Fruit fly (Drosophila melanogaster) whole organism, wandering third instar larva: Measurements from ENCODE around the gene Herp.

Source experiments
- Abd-B ChIP-seq: fragments of >200 bp; optimal IDR thresholded peaks from 2 replicates; lab custom pipeline; 2017; ENCODE audit warnings: missing biosample characterization, missing genetic modification characterization
- CG32264 ChIP-seq: fragments of 200-800 bp; sonication (Bioruptor generic); optimal IDR thresholded peaks from 2 replicates; lab custom pipeline; 2016; ENCODE audit warnings: missing biosample characterization, missing genetic modification characterization
- CG9705 ChIP-seq: fragments of 200-800 bp; sonication (Bioruptor generic); optimal IDR thresholded peaks from 2 replicates; lab custom pipeline; 2018; ENCODE audit warnings: missing biosample characterization, mild to moderate bottlenecking, missing genetic modification characterization
- CrebA ChIP-seq: fragments of 200-800 bp; sonication (Bioruptor generic); optimal IDR thresholded peaks from 2 replicates; lab custom pipeline; 2016; ENCODE audit warnings: missing biosample characterization, mild to moderate bottlenecking, missing genetic modification characterization, borderline replicate concordance
- Dfd ChIP-seq: fragments of >200 bp; optimal IDR thresholded peaks from 2 replicates; lab custom pipeline; 2017; ENCODE audit warnings: missing biosample characterization, missing genetic modification characterization
- Dif ChIP-seq: fragments of 200-275, 200-300 bp; sonication (Bioruptor generic); optimal IDR thresholded peaks from 2 replicates; lab custom pipeline; 2018; ENCODE audit warnings: missing biosample characterization, missing genetic modification characterization; ENCODE audit not compliant: partially characterized antibody
- GATAd ChIP-seq: sonication (Bioruptor generic); optimal IDR thresholded peaks from 2 replicates; lab custom pipeline; 2016; ENCODE audit warnings: missing biosample characterization, missing genetic modification characterization
- HLH106 ChIP-seq: fragments of 200-800 bp; optimal IDR thresholded peaks from 3 replicates; lab custom pipeline; 2019; ENCODE audit warnings: missing biosample characterization, mild to moderate bottlenecking, missing genetic modification characterization, moderate library complexity
- Hnf4 ChIP-seq: fragments of 200-800 bp; sonication (Bioruptor generic); optimal IDR thresholded peaks from 2 replicates; lab custom pipeline; 2016; ENCODE audit warnings: missing biosample characterization, mild to moderate bottlenecking, missing genetic modification characterization
- Hr78 ChIP-seq: fragments of >200 bp; optimal IDR thresholded peaks from 2 replicates; lab custom pipeline; 2017; ENCODE audit warnings: missing biosample characterization, missing genetic modification characterization
- Hr83 ChIP-seq: fragments of 200-300 bp; sonication (Bioruptor generic); optimal IDR thresholded peaks from 2 replicates; lab custom pipeline; 2016; ENCODE audit warnings: missing biosample characterization, mild to moderate bottlenecking, missing genetic modification characterization, moderate library complexity; ENCODE audit not compliant: poor library complexity, severe bottlenecking
- Jra ChIP-seq: sonication (Bioruptor generic); optimal IDR thresholded peaks from 2 replicates; lab custom pipeline; 2016; ENCODE audit warnings: missing biosample characterization, missing genetic modification characterization
- Mio ChIP-seq: sonication (Bioruptor generic); optimal IDR thresholded peaks from 2 replicates; lab custom pipeline; 2016; ENCODE audit warnings: missing biosample characterization, missing genetic modification characterization
- Myc ChIP-seq: fragments of >200 bp; optimal IDR thresholded peaks from 2 replicates; lab custom pipeline; 2017
- N ChIP-seq: fragments of >200 bp; optimal IDR thresholded peaks from 2 replicates; lab custom pipeline; 2018; ENCODE audit warnings: missing biosample characterization, missing external identifiers, missing genetic modification characterization
- OdsH ChIP-seq: fragments of 200-800 bp; sonication (Bioruptor generic); optimal IDR thresholded peaks from 2 replicates; lab custom pipeline; 2016; ENCODE audit warnings: missing biosample characterization, mild to moderate bottlenecking, missing genetic modification characterization
- Rel ChIP-seq, 2 experiments: fragments of 200-800 bp; sonication (Bioruptor generic) in 1 of 2; optimal IDR thresholded peaks; 2 replicates in 1 of 2; 3 replicates in 1 of 2; lab custom pipeline; 2016 to 2019; ENCODE audit warnings: mild to moderate bottlenecking in 2 of 2, missing biosample characterization in 2 of 2, missing genetic modification characterization in 2 of 2, moderate library complexity in 1 of 2
- Sp1 ChIP-seq: fragments of 200-800 bp; sonication (Bioruptor generic); optimal IDR thresholded peaks from 3 replicates; lab custom pipeline; 2019; ENCODE audit warnings: missing biosample characterization, mild to moderate bottlenecking, missing genetic modification characterization, moderate library complexity
- Vsx2 ChIP-seq: fragments of 200-300, 225-300 bp; sonication (Bioruptor generic); optimal IDR thresholded peaks from 2 replicates; lab custom pipeline; 2018; ENCODE audit warnings: missing biosample characterization, missing genetic modification characterization; ENCODE audit not compliant: partially characterized antibody
- br ChIP-seq: fragments of 200-800 bp; sonication (Bioruptor generic); optimal IDR thresholded peaks from 2 replicates; lab custom pipeline; 2016; ENCODE audit warnings: missing biosample characterization, missing genetic modification characterization
- brk ChIP-seq: fragments of 200-800 bp; sonication (Bioruptor generic); optimal IDR thresholded peaks from 2 replicates; lab custom pipeline; 2016; ENCODE audit warnings: missing biosample characterization, mild to moderate bottlenecking, missing genetic modification characterization
- dl ChIP-seq, 2 experiments: fragments of 175-275, 200-275 bp in 1 of 2; fragments of 200-275 bp in 1 of 2; sonication (Bioruptor generic); optimal IDR thresholded peaks; lab custom pipeline; 2018; ENCODE audit warnings: mild to moderate bottlenecking in 2 of 2, missing biosample characterization in 2 of 2, missing genetic modification characterization in 2 of 2, moderate library complexity in 2 of 2; ENCODE audit not compliant: partially characterized antibody in 2 of 2, insufficient read depth in 1 of 2
- dmrt93B ChIP-seq: fragments of 200-800 bp; sonication (Bioruptor generic); optimal IDR thresholded peaks from 2 replicates; lab custom pipeline; 2018; ENCODE audit warnings: missing biosample characterization, mild to moderate bottlenecking, missing genetic modification characterization
- dsf ChIP-seq: sonication (Bioruptor generic); optimal IDR thresholded peaks from 2 replicates; lab custom pipeline; 2016; ENCODE audit warnings: missing biosample characterization, missing genetic modification characterization, borderline replicate concordance
- ey ChIP-seq: fragments of 200-800 bp; sonication (Bioruptor generic); optimal IDR thresholded peaks from 2 replicates; lab custom pipeline; 2016; ENCODE audit warnings: missing biosample characterization, missing genetic modification characterization
- foxo ChIP-seq, 2 experiments: fragments of 200-800 bp; sonication (Bioruptor generic); optimal IDR thresholded peaks; 2 replicates in 1 of 2; 3 replicates in 1 of 2; lab custom pipeline; 2016 to 2017; ENCODE audit warnings: missing biosample characterization in 2 of 2, missing genetic modification characterization in 2 of 2
- fru ChIP-seq: fragments of 200-800 bp; sonication (Bioruptor generic); optimal IDR thresholded peaks from 3 replicates; lab custom pipeline; 2016; ENCODE audit warnings: missing biosample characterization, mild to moderate bottlenecking, missing genetic modification characterization
- h ChIP-seq: fragments of 200-800 bp; sonication (Bioruptor generic); optimal IDR thresholded peaks from 3 replicates; lab custom pipeline; 2016; ENCODE audit warnings: missing biosample characterization, mild to moderate bottlenecking, missing genetic modification characterization
- jim ChIP-seq: fragments of 175-275, 200-325 bp; sonication (Bioruptor generic); optimal IDR thresholded peaks from 2 replicates; lab custom pipeline; 2016; ENCODE audit warnings: missing biosample characterization, mild to moderate bottlenecking, missing genetic modification characterization
- lola ChIP-seq: fragments of >200 bp; optimal IDR thresholded peaks from 2 replicates; lab custom pipeline; 2017; ENCODE audit warnings: missing biosample characterization, missing genetic modification characterization
- pan ChIP-seq: fragments of >200 bp; optimal IDR thresholded peaks from 2 replicates; lab custom pipeline; 2017
- psq ChIP-seq: fragments of 200-800 bp; sonication (Bioruptor generic); optimal IDR thresholded peaks from 3 replicates; lab custom pipeline; 2017; ENCODE audit warnings: missing biosample characterization, mild to moderate bottlenecking, missing genetic modification characterization, moderate library complexity
- rgr ChIP-seq: fragments of 200-800 bp; sonication (Bioruptor generic); optimal IDR thresholded peaks from 3 replicates; lab custom pipeline; 2016; ENCODE audit warnings: missing biosample characterization, mild to moderate bottlenecking, missing genetic modification characterization
- sage ChIP-seq: fragments of 200-800 bp; sonication (Bioruptor generic); optimal IDR thresholded peaks from 2 replicates; lab custom pipeline; 2016; ENCODE audit warnings: missing biosample characterization, mild to moderate bottlenecking, missing genetic modification characterization
- sv ChIP-seq: fragments of 200-800 bp; sonication (Bioruptor generic); optimal IDR thresholded peaks from 3 replicates; lab custom pipeline; 2016; ENCODE audit warnings: missing biosample characterization, missing genetic modification characterization
- tai ChIP-seq: sonication (Bioruptor generic); optimal IDR thresholded peaks from 2 replicates; lab custom pipeline; 2016; ENCODE audit warnings: missing biosample characterization, missing genetic modification characterization
- usp ChIP-seq: fragments of >200 bp; optimal IDR thresholded peaks from 2 replicates; lab custom pipeline; 2017; ENCODE audit warnings: missing biosample characterization, missing genetic modification characterization
- woc ChIP-seq: sonication (Bioruptor generic); optimal IDR thresholded peaks from 2 replicates; lab custom pipeline; 2016; ENCODE audit warnings: missing biosample characterization, mild to moderate bottlenecking, missing genetic modification characterization

The Herp gene

dm6 chr2L:7799804-7800433 lies at the start of gene Herp, which contains the start of gene r2d2:
TSS of gene Herp (minus strand) at chr2L:7800058.
TSS of gene r2d2 (plus strand) at chr2L:7800147.
- TF ChIP-seq pan (lab: Kevin White, UChicago) (no peak), sage (GFP tag; lab: Kevin White, UChicago) (no peak), ey (peak; percentile 89), h (peak; percentile 88), Hr78 (GFP tag; lab: Kevin White, UChicago) (no peak), GATAd (GFP tag; lab: Kevin White, UChicago) (peak; percentile 17), HLH106 (tag; lab: Kevin White, UChicago) (peak; percentile 94), Dfd (GFP tag; lab: Kevin White, UChicago) (no peak), jim (GFP tag; lab: Kevin White, UChicago) (no peak), lola (GFP tag; lab: Kevin White, UChicago) (no peak), N (GFP tag; lab: Kevin White, UChicago) (no peak), foxo (GFP tag; optimal IDR thresholded peaks at IDR 0.05; lab: Kevin White, UChicago) (peak in 1 of 2 experiments; percentile 92), Jra (GFP tag; lab: Kevin White, UChicago) (peak; percentile 61), Hr83 (GFP tag; lab: Kevin White, UChicago) (no peak), Dif (GFP tag; lab: Kevin White, UChicago) (no peak), brk (peak; percentile 71), usp (GFP tag; lab: Kevin White, UChicago) (no peak), Vsx2 (GFP tag; lab: Kevin White, UChicago) (no peak), br (GFP tag; lab: Kevin White, UChicago) (peak; percentile 88), dmrt93B (GFP tag; lab: Kevin White, UChicago) (peak; percentile 81), CrebA (no peak), woc (GFP tag; lab: Kevin White, UChicago) (peak; percentile 98), Hnf4 (GFP tag; lab: Kevin White, UChicago) (peak; percentile 79), tai (GFP tag; lab: Kevin White, UChicago) (no peak), rgr (GFP tag; lab: Kevin White, UChicago) (peak; percentile 86), Abd-B (GFP tag; lab: Kevin White, UChicago) (no peak), OdsH (GFP tag; lab: Kevin White, UChicago) (peak; percentile 80), psq (GFP tag; lab: Kevin White, UChicago) (peak; percentile 75), dsf (peak; percentile 52), Myc (lab: Kevin White, UChicago) (peak; percentile 95), CG9705 (GFP tag; lab: Kevin White, UChicago) (peak; percentile 91), Sp1 (GFP tag; lab: Kevin White, UChicago) (peak; percentile 92), CG32264 (GFP tag; lab: Kevin White, UChicago) (peak; percentile 72), Mio (GFP tag; lab: Kevin White, UChicago) (no peak), dl (GFP tag; optimal IDR thresholded peaks at IDR 0.05; lab: Kevin White, UChicago; ENCODE audit: insufficient read depth in 1 of 2, partially characterized antibody in 2 of 2) (no peak), Rel (GFP tag; optimal IDR thresholded peaks at IDR 0.05; lab: Kevin White, UChicago) (no peak), Rel (tag; optimal IDR thresholded peaks at IDR 0.05; lab: Kevin White, UChicago) (peak; percentile 70), sv (GFP tag; lab: Kevin White, UChicago) (peak; percentile 90), fru (GFP tag; lab: Kevin White, UChicago) (peak; percentile 90)

- peak in 1 of 2 experiments; percentile 1 for TF ChIP-seq foxo (GFP tag; optimal IDR thresholded peaks at IDR 0.05; lab: Kevin White, UChicago)
- TF ChIP-seq CG9705 (GFP tag; lab: Kevin White, UChicago), result no peak
- no peak for TF ChIP-seq Hr83 (GFP tag; lab: Kevin White, UChicago)
- no peak for TF ChIP-seq jim (GFP tag; lab: Kevin White, UChicago)
- no peak for TF ChIP-seq psq (GFP tag; lab: Kevin White, UChicago)
Measured at dm6 chr2L:7849472-7849871, 49.6 kb upstream of the Herp start.
